Worm (Caenorhabditis elegans) whole organism, L4/young adult: ENCODE results near the gene Y72A10A.1.

Experiments used
- W03F9.2 ChIP-seq: fragments of 150-350 bp; optimal IDR thresholded peaks from 2 replicates; lab custom pipeline; 2014; ENCODE audit warnings: missing biosample characterization, missing genetic modification characterization
- dao-5 ChIP-seq: sonication (generic microtip); optimal IDR thresholded peaks from 2 replicates; lab custom pipeline; 2016; ENCODE audit warnings: missing genotype, missing genetic modification characterization, moderate library complexity, missing compliant biosample characterization
- him-1 ChIP-seq: sonication (generic microtip); optimal IDR thresholded peaks from 2 replicates; lab custom pipeline; 2016; ENCODE audit warnings: missing genotype, missing genetic modification reagents, missing genetic modification characterization, missing compliant biosample characterization

DNA sequence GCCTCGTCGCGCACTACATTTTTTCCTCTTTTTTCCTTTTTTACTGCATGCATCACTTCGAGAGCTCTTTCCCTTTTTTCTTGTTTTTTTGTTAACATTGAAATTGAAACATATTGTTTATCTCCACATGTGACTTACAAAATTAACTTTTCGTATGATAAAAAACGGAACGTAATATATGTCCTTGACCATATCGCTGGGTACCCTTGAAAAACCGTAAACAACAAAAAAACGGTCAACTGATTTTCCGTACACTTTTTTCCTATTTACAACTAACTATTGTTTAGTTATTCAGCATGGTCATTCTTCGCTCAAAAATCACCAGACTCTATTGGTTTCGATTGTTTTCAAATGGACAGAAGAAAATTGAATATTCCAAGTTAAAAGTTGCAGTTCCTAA is 16.1 kb downstream of the Y72A10A.1 start, which contains the start of gene nnt-1:
- TF ChIP-seq him-1 (tag; lab: Kevin White, UChicago) (no peak), W03F9.2 (tag; lab: Kevin White, UChicago) (no peak), dao-5 (tag; lab: Kevin White, UChicago) (no peak)
